Fruit fly (Drosophila melanogaster) whole organism, embryonic: ENCODE measurements around the gene CG3534.
A peak's percentile ranks its signal among the peaks of the same experiment; 100 is the strongest.

Experiments used
- Ada2b ChIP-seq: fragments of 200-800 bp; sonication (Bioruptor generic); IDR thresholded peaks from 2 replicates; pipeline ENCODE4 v1.3.6; 2022; ENCODE audit warnings: missing biosample characterization, missing genetic modification characterization
- Antp ChIP-seq: fragments of 200-800 bp; sonication (Bioruptor generic); optimal IDR thresholded peaks from 3 replicates; lab custom pipeline; 2016; ENCODE audit warnings: missing biosample characterization, missing genetic modification characterization
- B-H1 ChIP-seq: fragments of 200-800 bp; sonication (Bioruptor generic); IDR thresholded peaks from 3 replicates; pipeline ENCODE4 v1.3.6; 2022; ENCODE audit warnings: missing biosample characterization, missing genetic modification characterization
- Blimp-1 ChIP-seq: fragments of 200-800 bp; sonication (Bioruptor generic); optimal IDR thresholded peaks from 3 replicates; lab custom pipeline; 2018; ENCODE audit warnings: missing biosample characterization, missing genetic modification characterization, mild to moderate bottlenecking, moderate library complexity, missing genetic modification reagents
- CG1024 ChIP-seq: fragments of 200-800 bp; sonication (Bioruptor generic); IDR thresholded peaks from 2 replicates; pipeline ENCODE4 v1.3.6; 2022; ENCODE audit warnings: missing biosample characterization, missing genetic modification characterization
- CG10321 ChIP-seq: fragments of 200-800 bp; sonication (Bioruptor generic); IDR thresholded peaks from 2 replicates; pipeline ENCODE4 v1.3.6; 2022; ENCODE audit warnings: missing biosample characterization, missing genetic modification characterization
- CG10366 ChIP-seq: fragments of 200-800 bp; sonication (Bioruptor generic); IDR thresholded peaks from 2 replicates; pipeline ENCODE4 v1.3.6; 2022; ENCODE audit warnings: missing biosample characterization, missing genetic modification characterization
- CG10959 ChIP-seq: fragments of 200-800 bp; sonication (Bioruptor generic); IDR thresholded peaks from 2 replicates; pipeline ENCODE4 v1.3.6; 2022; ENCODE audit warnings: missing biosample characterization, missing genetic modification characterization
- CG11723 ChIP-seq: fragments of 200-800 bp; sonication (Bioruptor generic); optimal IDR thresholded peaks from 2 replicates; lab custom pipeline; 2017; ENCODE audit warnings: missing biosample characterization, mild to moderate bottlenecking, missing genetic modification characterization
- CG14441 ChIP-seq: fragments of 200-800 bp; sonication (Bioruptor generic); IDR thresholded peaks from 2 replicates; pipeline ENCODE4 v1.3.6; 2022; ENCODE audit warnings: missing biosample characterization, missing genetic modification characterization
- CG18011 ChIP-seq: fragments of 200-800 bp; sonication (Bioruptor generic); optimal IDR thresholded peaks from 2 replicates; lab custom pipeline; 2017; ENCODE audit warnings: missing biosample characterization, missing genetic modification characterization, mild to moderate bottlenecking, moderate library complexity, missing genotype
- CG2116 ChIP-seq: fragments of 200-800 bp; sonication (Bioruptor generic); optimal IDR thresholded peaks from 3 replicates; lab custom pipeline; 2018; ENCODE audit warnings: missing biosample characterization, mild to moderate bottlenecking, missing genetic modification characterization
- CG31388 ChIP-seq: fragments of 200-800 bp; sonication (Bioruptor generic); optimal IDR thresholded peaks from 2 replicates; lab custom pipeline; 2016; ENCODE audit warnings: missing biosample characterization, missing genetic modification characterization
- CG34376 ChIP-seq: fragments of 200-800 bp; sonication (Bioruptor generic); optimal IDR thresholded peaks from 2 replicates; lab custom pipeline; 2018; ENCODE audit warnings: missing biosample characterization, mild to moderate bottlenecking, missing genetic modification characterization
- CG34422 ChIP-seq: fragments of 200-800 bp; sonication (Bioruptor generic); IDR thresholded peaks from 3 replicates; pipeline ENCODE4 v1.3.6; 2022; ENCODE audit warnings: missing biosample characterization, missing genetic modification characterization
- CG4424 ChIP-seq: fragments of 200-800 bp; sonication (Bioruptor generic); optimal IDR thresholded peaks from 3 replicates; lab custom pipeline; 2016; ENCODE audit warnings: missing biosample characterization, missing genetic modification characterization
- CG4854 ChIP-seq: fragments of 200-800 bp; sonication (Bioruptor generic); optimal IDR thresholded peaks from 2 replicates; lab custom pipeline; 2016; ENCODE audit warnings: missing biosample characterization, missing genetic modification characterization, inconsistent platforms
- CG7963 ChIP-seq: fragments of 200-800 bp; sonication (Bioruptor generic); IDR thresholded peaks from 3 replicates; pipeline ENCODE4 v1.3.6; 2022; ENCODE audit warnings: missing biosample characterization, missing genetic modification characterization; ENCODE audit not compliant: partially characterized antibody
- CG8089 ChIP-seq: fragments of 200-800 bp; sonication (Bioruptor generic); optimal IDR thresholded peaks from 3 replicates; lab custom pipeline; 2016; ENCODE audit warnings: missing biosample characterization, missing genetic modification characterization
- CG8478 ChIP-seq: fragments of >200 bp; optimal IDR thresholded peaks from 2 replicates; lab custom pipeline; 2018
- Dfd ChIP-seq, 2 experiments: fragments of >200 bp; optimal IDR thresholded peaks; 2 replicates each; lab custom pipeline; 2017; ENCODE audit warnings: missing biosample characterization in 2 of 2, missing genetic modification characterization in 2 of 2
- Dll ChIP-seq: fragments of 200-800 bp; sonication (Bioruptor generic); IDR thresholded peaks from 4 replicates; pipeline ENCODE4 v1.3.6; 2022; ENCODE audit warnings: missing biosample characterization, missing genetic modification characterization; ENCODE audit not compliant: partially characterized antibody
- H2.0 ChIP-seq: fragments of 200-800 bp; sonication (Bioruptor generic); IDR thresholded peaks from 2 replicates; pipeline ENCODE4 v1.3.6; 2022; ENCODE audit warnings: missing biosample characterization, missing genetic modification characterization
- Med ChIP-seq: fragments of 200-800 bp; sonication (Bioruptor generic); peaks from one replicate; lab custom pipeline; 2016; ENCODE audit warnings: missing biosample characterization, missing genetic modification characterization, mild to moderate bottlenecking, inconsistent platforms, moderate library complexity
- Optix ChIP-seq: fragments of 200-800 bp; sonication (Bioruptor generic); IDR thresholded peaks from 3 replicates; pipeline ENCODE4 v1.3.6; 2022; ENCODE audit warnings: missing biosample characterization, missing genetic modification characterization
- Trl ChIP-seq, 3 experiments: fragments of >200 bp in 2 of 3; fragments of 200-800 bp in 1 of 3; sonication (Bioruptor generic) in 1 of 3; optimal IDR thresholded peaks; 2 replicates in 1 of 3; 3 replicates in 2 of 3; lab custom pipeline; 2016 to 2017; ENCODE audit warnings: missing biosample characterization in 1 of 3, missing genetic modification characterization in 1 of 3
- Xrp1 ChIP-seq: fragments of 200-800 bp; sonication (Bioruptor generic); IDR thresholded peaks from 2 replicates; pipeline ENCODE4 v1.3.6; 2022; ENCODE audit warnings: missing biosample characterization, missing genetic modification characterization
- ara ChIP-seq: fragments of 200-800 bp; sonication (Bioruptor generic); IDR thresholded peaks from 2 replicates; pipeline ENCODE4 v1.3.6; 2022; ENCODE audit warnings: missing biosample characterization, missing genetic modification characterization
- cad ChIP-seq: fragments of >200 bp; optimal IDR thresholded peaks from 2 replicates; lab custom pipeline; 2017; ENCODE audit warnings: missing biosample characterization, missing genetic modification characterization
- chinmo ChIP-seq: fragments of 200-800 bp; sonication (Bioruptor generic); IDR thresholded peaks from 4 replicates; pipeline ENCODE4 v1.3.6; 2022; ENCODE audit warnings: missing biosample characterization, missing genetic modification characterization; ENCODE audit not compliant: partially characterized antibody
- corto ChIP-seq: fragments of 200-800 bp; sonication (Bioruptor generic); optimal IDR thresholded peaks from 2 replicates; lab custom pipeline; 2016; ENCODE audit warnings: missing biosample characterization, mild to moderate bottlenecking, missing genetic modification characterization, moderate library complexity
- crol ChIP-seq: fragments of 200-800 bp; sonication (Bioruptor generic); IDR thresholded peaks from 2 replicates; pipeline ENCODE4 v1.3.6; 2022; ENCODE audit warnings: missing biosample characterization, missing genetic modification characterization
- ewg ChIP-seq: fragments of 200-800 bp; sonication (Bioruptor generic); optimal IDR thresholded peaks from 3 replicates; lab custom pipeline; 2017; ENCODE audit warnings: mild to moderate bottlenecking, missing biosample characterization, missing genetic modification reagents, missing genetic modification characterization
- gem ChIP-seq: fragments of 200-800 bp; sonication (Bioruptor generic); optimal IDR thresholded peaks from 2 replicates; lab custom pipeline; 2019; ENCODE audit warnings: missing biosample characterization, mild to moderate bottlenecking, missing genetic modification characterization, moderate library complexity
- her ChIP-seq: fragments of 200-800 bp; sonication (Bioruptor generic); optimal IDR thresholded peaks from 2 replicates; lab custom pipeline; 2016; ENCODE audit warnings: missing biosample characterization, missing genetic modification characterization
- hkb ChIP-seq, 2 experiments: fragments of 200-800 bp in 1 of 2; fragments of >200 bp in 1 of 2; sonication (Bioruptor generic) in 1 of 2; IDR thresholded peaks in 1 of 2; optimal IDR thresholded peaks in 1 of 2; 2 replicates each; pipeline versions ENCODE4 v1.3.6 to Lab custom; 2017 to 2022; ENCODE audit warnings: missing biosample characterization in 1 of 2, missing genetic modification characterization in 1 of 2
- jumu ChIP-seq: fragments of 200-800 bp; sonication (Bioruptor generic); optimal IDR thresholded peaks from 3 replicates; lab custom pipeline; 2016; ENCODE audit warnings: missing biosample characterization, missing genetic modification characterization
- kni ChIP-seq: fragments of 200-800 bp; sonication (Bioruptor generic); optimal IDR thresholded peaks from 3 replicates; lab custom pipeline; 2017; ENCODE audit warnings: mild to moderate bottlenecking, missing biosample characterization, missing genetic modification reagents, missing genetic modification characterization
- mam ChIP-seq: fragments of 200-800 bp; sonication (Bioruptor generic); optimal IDR thresholded peaks from 3 replicates; lab custom pipeline; 2016; ENCODE audit warnings: missing biosample characterization, missing genetic modification characterization
- pb ChIP-seq: fragments of 200-800 bp; sonication (Bioruptor generic); optimal IDR thresholded peaks from 3 replicates; lab custom pipeline; 2016; ENCODE audit warnings: missing biosample characterization, missing genetic modification characterization
- pum ChIP-seq: fragments of 200-800 bp; sonication (Bioruptor generic); optimal IDR thresholded peaks from 2 replicates; lab custom pipeline; 2016; ENCODE audit warnings: missing biosample characterization, missing genetic modification characterization
- sima ChIP-seq: fragments of 200-800 bp; sonication (Bioruptor generic); optimal IDR thresholded peaks from 2 replicates; lab custom pipeline; 2016; ENCODE audit warnings: missing biosample characterization, missing genetic modification characterization
- sob ChIP-seq: fragments of 200-800 bp; sonication (Bioruptor generic); IDR thresholded peaks from 2 replicates; pipeline ENCODE4 v1.3.6; 2022; ENCODE audit warnings: missing biosample characterization, missing genetic modification characterization
- sqz ChIP-seq: fragments of 200-800 bp; sonication (Bioruptor generic); optimal IDR thresholded peaks from 3 replicates; lab custom pipeline; 2018; ENCODE audit warnings: missing biosample characterization, mild to moderate bottlenecking, missing genetic modification characterization
- tgo ChIP-seq: fragments of 200-800 bp; sonication (Bioruptor generic); IDR thresholded peaks from 3 replicates; pipeline ENCODE4 v1.3.6; 2022; ENCODE audit warnings: missing biosample characterization, missing genetic modification characterization
- vvl ChIP-seq: fragments of 200-800 bp; sonication (Bioruptor generic); IDR thresholded peaks from 2 replicates; pipeline ENCODE4 v1.3.6; 2022; ENCODE audit warnings: missing biosample characterization, missing genetic modification characterization
- wdn ChIP-seq: fragments of 200-800 bp; sonication (Bioruptor generic); IDR thresholded peaks from 2 replicates; pipeline ENCODE4 v1.3.6; 2022; ENCODE audit warnings: missing biosample characterization, missing genetic modification characterization
- wor ChIP-seq: fragments of 200-800 bp; sonication (Bioruptor generic); IDR thresholded peaks from 2 replicates; pipeline ENCODE4 v1.3.6; 2022; ENCODE audit warnings: missing biosample characterization, missing genetic modification characterization
- z ChIP-seq: fragments of 200-800 bp; sonication (Bioruptor generic); IDR thresholded peaks from 3 replicates; pipeline ENCODE4 v1.3.6; 2022; ENCODE audit warnings: missing biosample characterization, missing genetic modification characterization
- zf30C ChIP-seq: fragments of 200-800 bp; sonication (Bioruptor generic); optimal IDR thresholded peaks from 3 replicates; lab custom pipeline; 2018; ENCODE audit warnings: missing biosample characterization, mild to moderate bottlenecking, missing genetic modification characterization

The CG3534 gene

DNA sequence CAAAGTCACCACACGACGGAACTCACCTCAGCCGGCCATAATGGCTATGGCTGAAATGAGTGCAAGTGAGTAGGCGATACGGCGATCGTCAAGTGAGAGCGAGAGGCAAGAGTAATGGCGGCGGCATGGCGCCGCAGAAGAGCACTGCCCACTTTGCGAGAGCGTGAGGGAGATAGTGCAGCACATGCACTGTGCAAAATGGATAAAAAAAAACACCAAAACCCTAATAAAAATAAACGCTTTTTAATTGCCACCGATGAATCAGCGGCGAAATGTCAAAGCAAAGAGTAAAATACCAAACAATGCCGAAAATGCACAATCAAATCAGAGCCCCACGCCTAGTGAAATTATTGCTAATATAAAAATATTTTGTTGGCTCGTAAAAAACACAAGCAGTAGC lies 47.6 kb upstream of the CG3534 start (continued):
- peak; percentile 23; the same call in 1 of the 2 replicates for TF ChIP-seq CG14441
- TF ChIP-seq vvl (GFP tag; lab: Robert Waterston, UW) = peak; percentile 76
- peak; percentile 63 for TF ChIP-seq ewg (GFP tag; lab: Kevin White, UChicago)
- TF ChIP-seq wor (GFP tag; lab: Robert Waterston, UW) = no peak
- TF ChIP-seq B-H1 (GFP tag; lab: Robert Waterston, UW) = peak; percentile 32; the same call in 1 of the 3 replicates
- no peak for TF ChIP-seq CG10959 (GFP tag; lab: Robert Waterston, UW)
- TF ChIP-seq zf30C (GFP tag; lab: Kevin White, UChicago) = peak; percentile 91
- TF ChIP-seq chinmo (GFP tag; lab: Robert Waterston, UW) = peak; percentile 70; the same call in 2 of the 4 replicates
- TF ChIP-seq CG10321 (GFP tag; lab: Robert Waterston, UW) = peak; percentile 97
- peak; percentile 2 for TF ChIP-seq Antp
- peak; percentile 32 for TF ChIP-seq jumu (GFP tag; lab: Kevin White, UChicago)
- TF ChIP-seq sob = 0 out of 2 replicates have a peak, but pooled peaks have one; percentile 33
- peak; percentile 47 for TF ChIP-seq CG10366 (GFP tag; lab: Robert Waterston, UW)
- peak; percentile 94 for TF ChIP-seq Med (GFP tag; lab: Kevin White, UChicago)
- no peak for TF ChIP-seq CG11723 (GFP tag; lab: Kevin White, UChicago)
- TF ChIP-seq CG1024 (GFP tag; lab: Robert Waterston, UW) = 0 out of 2 replicates have a peak, but pooled peaks have one; percentile 16
- TF ChIP-seq Ada2b (GFP tag; lab: Robert Waterston, UW) = 0 out of 2 replicates have a peak, but pooled peaks have one; percentile 30
- TF ChIP-seq Dfd (GFP tag; optimal IDR thresholded peaks at IDR 0.05; lab: Kevin White, UChicago) = no peak
- peak in 1 of 2 experiments; percentile 5 for TF ChIP-seq Trl (optimal IDR thresholded peaks at IDR 0.05; lab: Kevin White, UChicago)
- no peak for TF ChIP-seq Trl (GFP tag; optimal IDR thresholded peaks at IDR 0.05; lab: Kevin White, UChicago)
- TF ChIP-seq Xrp1 (GFP tag; lab: Robert Waterston, UW) = peak; percentile 32; the same call in 1 of the 2 replicates
- TF ChIP-seq ara (GFP tag; lab: Robert Waterston, UW) = peak; percentile 67; the same call in 1 of the 2 replicates
- no peak for TF ChIP-seq sima (GFP tag; lab: Kevin White, UChicago)
- TF ChIP-seq CG4854 = no peak
- TF ChIP-seq CG34376 (GFP tag; lab: Kevin White, UChicago) = no peak
- peak; percentile 8 for TF ChIP-seq sqz
- TF ChIP-seq CG4424 (GFP tag; lab: Kevin White, UChicago) = peak; percentile 25
- no peak for TF ChIP-seq corto (GFP tag; lab: Kevin White, UChicago)
- no peak for TF ChIP-seq Dll (GFP tag; lab: Robert Waterston, UW)
- TF ChIP-seq hkb (optimal IDR thresholded peaks at IDR 0.05; lab: Kevin White, UChicago) = no peak
- peak; percentile 54; the same call in 1 of the 2 replicates for TF ChIP-seq hkb (GFP tag; IDR thresholded peaks at IDR 0.05; lab: Robert Waterston, UW)
- peak; percentile 95 for TF ChIP-seq CG8478
- TF ChIP-seq pum = peak; percentile 25
- peak; percentile 8 for TF ChIP-seq CG8089 (GFP tag; lab: Kevin White, UChicago)
- no peak for TF ChIP-seq CG31388
- TF ChIP-seq wdn (GFP tag; lab: Robert Waterston, UW) = 0 out of 2 replicates have a peak, but pooled peaks have one; percentile 23
- TF ChIP-seq tgo (GFP tag; lab: Robert Waterston, UW) = peak; percentile 31; the same call in 1 of the 3 replicates
- TF ChIP-seq z (GFP tag; lab: Robert Waterston, UW) = peak; percentile 59; the same call in 1 of the 3 replicates
- TF ChIP-seq Optix = 0 out of 3 replicates have a peak, but pooled peaks have one; percentile 48
- peak; percentile 27; the same call in 2 of the 3 replicates for TF ChIP-seq CG7963 (GFP tag; lab: Robert Waterston, UW)
- no peak for TF ChIP-seq CG18011
- TF ChIP-seq kni (GFP tag; lab: Kevin White, UChicago) = peak; percentile 54
- peak; percentile 57 for TF ChIP-seq cad (GFP tag; lab: Kevin White, UChicago)
- TF ChIP-seq pb (GFP tag; lab: Kevin White, UChicago) = peak; percentile 51
- TF ChIP-seq H2.0 (GFP tag; lab: Robert Waterston, UW) = 0 out of 2 replicates have a peak, but pooled peaks have one; percentile 4
- TF ChIP-seq CG2116 (GFP tag; lab: Kevin White, UChicago) = peak; percentile 1
- TF ChIP-seq mam (GFP tag; lab: Kevin White, UChicago) = no peak
- TF ChIP-seq CG34422 (GFP tag; lab: Robert Waterston, UW) = 0 out of 3 replicates have a peak, but pooled peaks have one; percentile 51
- TF ChIP-seq crol (GFP tag; lab: Robert Waterston, UW) = peak; percentile 39; the same call in 1 of the 2 replicates
- no peak for TF ChIP-seq her (GFP tag; lab: Kevin White, UChicago)
- TF ChIP-seq Blimp-1 (GFP tag; lab: Kevin White, UChicago) = no peak
- TF ChIP-seq gem (tag; lab: Kevin White, UChicago) = peak; percentile 13
